Fruit fly (Drosophila melanogaster) whole organism, embryonic: Measurements from ENCODE around the gene CG42268.

ENCODE experiments used
- Adf1 ChIP-seq: fragments of 200-800 bp; sonication (Bioruptor generic); IDR thresholded peaks from 2 replicates; pipeline ENCODE4 v1.3.6; 2022; ENCODE audit warnings: missing biosample characterization, missing genetic modification characterization
- CG12659 ChIP-seq: fragments of 200-800 bp; sonication (Bioruptor generic); optimal IDR thresholded peaks from 3 replicates; lab custom pipeline; 2017; ENCODE audit warnings: mild to moderate bottlenecking, missing biosample characterization, missing genetic modification reagents, missing genetic modification characterization
- CG14860 ChIP-seq: fragments of 200-800 bp; sonication (Bioruptor generic); IDR thresholded peaks from 3 replicates; pipeline ENCODE4 v1.3.6; 2022; ENCODE audit warnings: missing biosample characterization, missing genetic modification characterization; ENCODE audit not compliant: partially characterized antibody
- CG14965 ChIP-seq: fragments of 200-800 bp; sonication (Bioruptor generic); optimal IDR thresholded peaks from 2 replicates; lab custom pipeline; 2016; ENCODE audit warnings: missing biosample characterization, missing genetic modification characterization, borderline replicate concordance
- CG2120 ChIP-seq: fragments of 200-800 bp; sonication (Bioruptor generic); optimal IDR thresholded peaks from 3 replicates; lab custom pipeline; 2016; ENCODE audit warnings: missing biosample characterization, missing genetic modification characterization
- CG30403 ChIP-seq: fragments of 200-800 bp; sonication (Bioruptor generic); optimal IDR thresholded peaks from 3 replicates; lab custom pipeline; 2016; ENCODE audit warnings: missing biosample characterization, missing genetic modification characterization
- CG33213 ChIP-seq: fragments of 200-800 bp; sonication (Bioruptor generic); optimal IDR thresholded peaks from 3 replicates; lab custom pipeline; 2016; ENCODE audit warnings: missing biosample characterization, missing genetic modification characterization
- CG3407 ChIP-seq: fragments of 200-800 bp; sonication (Bioruptor generic); optimal IDR thresholded peaks from 2 replicates; lab custom pipeline; 2018; ENCODE audit warnings: missing biosample characterization, mild to moderate bottlenecking, missing genetic modification characterization
- CG34376 ChIP-seq: fragments of 200-800 bp; sonication (Bioruptor generic); optimal IDR thresholded peaks from 2 replicates; lab custom pipeline; 2018; ENCODE audit warnings: missing biosample characterization, mild to moderate bottlenecking, missing genetic modification characterization
- CG3995 ChIP-seq: fragments of 200-800 bp; sonication (Bioruptor generic); optimal IDR thresholded peaks from 3 replicates; lab custom pipeline; 2016; ENCODE audit warnings: missing biosample characterization, missing genetic modification characterization
- CG4617 ChIP-seq: fragments of 200-800 bp; sonication (Bioruptor generic); optimal IDR thresholded peaks from 3 replicates; lab custom pipeline; 2016; ENCODE audit warnings: missing biosample characterization, missing genetic modification characterization, borderline replicate concordance
- CG4854 ChIP-seq: fragments of 200-800 bp; sonication (Bioruptor generic); optimal IDR thresholded peaks from 2 replicates; lab custom pipeline; 2016; ENCODE audit warnings: missing biosample characterization, missing genetic modification characterization, inconsistent platforms
- CG6689 ChIP-seq: fragments of 200-800 bp; sonication (Bioruptor generic); IDR thresholded peaks from 2 replicates; pipeline ENCODE4 v1.3.6; 2022; ENCODE audit warnings: missing biosample characterization, missing genetic modification characterization
- CG6854 ChIP-seq: fragments of 200-800 bp; sonication (Bioruptor generic); optimal IDR thresholded peaks from 3 replicates; lab custom pipeline; 2017; ENCODE audit warnings: missing biosample characterization, mild to moderate bottlenecking, missing genetic modification characterization
- CG7372 ChIP-seq: fragments of 200-800 bp; sonication (Bioruptor generic); IDR thresholded peaks from 2 replicates; pipeline ENCODE4 v1.3.6; 2022; ENCODE audit warnings: missing biosample characterization, missing genetic modification characterization
- CG7786 ChIP-seq: fragments of 200-800 bp; sonication (Bioruptor generic); optimal IDR thresholded peaks from 2 replicates; lab custom pipeline; 2016; ENCODE audit warnings: missing biosample characterization, missing genetic modification characterization
- CG7987 ChIP-seq: fragments of 200-800 bp; sonication (Bioruptor generic); optimal IDR thresholded peaks from 2 replicates; lab custom pipeline; 2018; ENCODE audit warnings: missing biosample characterization, mild to moderate bottlenecking, missing genetic modification characterization, moderate library complexity
- CG9437 ChIP-seq: fragments of 200-800 bp; sonication (Bioruptor generic); optimal IDR thresholded peaks from 2 replicates; lab custom pipeline; 2018; ENCODE audit warnings: missing biosample characterization, mild to moderate bottlenecking, missing genetic modification characterization
- CG9797 ChIP-seq: fragments of 200-800 bp; sonication (Bioruptor generic); optimal IDR thresholded peaks from 3 replicates; lab custom pipeline; 2018; ENCODE audit warnings: missing biosample characterization, mild to moderate bottlenecking, missing genetic modification characterization
- Dad ChIP-seq: fragments of 200-800 bp; sonication (Bioruptor generic); optimal IDR thresholded peaks from 3 replicates; lab custom pipeline; 2016; ENCODE audit warnings: missing biosample characterization, missing genetic modification characterization
- Dbx ChIP-seq: fragments of 200-800 bp; sonication (Bioruptor generic); IDR thresholded peaks from 3 replicates; pipeline ENCODE4 v1.3.6; 2022; ENCODE audit warnings: missing biosample characterization, missing genetic modification characterization
- Dref ChIP-seq: fragments of 200-800 bp; sonication (Bioruptor generic); IDR thresholded peaks from 2 replicates; pipeline ENCODE4 v1.3.6; 2022; ENCODE audit warnings: missing biosample characterization, missing genetic modification characterization
- Ets97D ChIP-seq: fragments of 200-800 bp; sonication (Bioruptor generic); optimal IDR thresholded peaks from 3 replicates; lab custom pipeline; 2016; ENCODE audit warnings: missing biosample characterization, missing genetic modification characterization
- GATAe ChIP-seq: fragments of 200-800 bp; sonication (Bioruptor generic); conservative IDR thresholded peaks from 2 replicates; pipeline ENCODE4 v1.3.6; 2022; ENCODE audit warnings: missing biosample characterization, missing genetic modification characterization
- HLH4C ChIP-seq: fragments of 200-800 bp; sonication (Bioruptor generic); IDR thresholded peaks from 3 replicates; pipeline ENCODE4 v1.3.6; 2022; ENCODE audit warnings: missing biosample characterization, missing genetic modification characterization; ENCODE audit not compliant: partially characterized antibody
- Hey ChIP-seq: fragments of 200-800 bp; sonication (Bioruptor generic); optimal IDR thresholded peaks from 3 replicates; lab custom pipeline; 2018; ENCODE audit warnings: missing biosample characterization, mild to moderate bottlenecking, missing genetic modification characterization
- HmgZ ChIP-seq: fragments of 200-800 bp; sonication (Bioruptor generic); optimal IDR thresholded peaks from 2 replicates; lab custom pipeline; 2018; ENCODE audit warnings: missing biosample characterization, mild to moderate bottlenecking, missing genetic modification characterization
- Hr39 ChIP-seq: fragments of >200 bp; optimal IDR thresholded peaks from 2 replicates; lab custom pipeline; 2017
- NFAT ChIP-seq: fragments of 200-800 bp; sonication (Bioruptor generic); IDR thresholded peaks from 2 replicates; pipeline ENCODE4 v1.3.6; 2022; ENCODE audit warnings: missing biosample characterization, missing genetic modification characterization
- PHDP ChIP-seq: fragments of 200-800 bp; sonication (Bioruptor generic); optimal IDR thresholded peaks from 3 replicates; lab custom pipeline; 2018; ENCODE audit warnings: missing biosample characterization, mild to moderate bottlenecking, missing genetic modification characterization, moderate library complexity
- Poxn ChIP-seq: fragments of 200-800 bp; sonication (Bioruptor generic); IDR thresholded peaks from 2 replicates; pipeline ENCODE4 v1.3.6; 2022; ENCODE audit warnings: missing biosample characterization, missing genetic modification characterization
- Xbp1 ChIP-seq: fragments of 200-800 bp; sonication (Bioruptor generic); optimal IDR thresholded peaks from 3 replicates; lab custom pipeline; 2016; ENCODE audit warnings: missing biosample characterization, mild to moderate bottlenecking, missing genetic modification characterization
- ap ChIP-seq: fragments of 200-800 bp; sonication (Bioruptor generic); IDR thresholded peaks from 2 replicates; pipeline ENCODE4 v1.3.6; 2022; ENCODE audit warnings: missing biosample characterization, missing genetic modification characterization
- bbx ChIP-seq: fragments of 200-800 bp; sonication (Bioruptor generic); IDR thresholded peaks from 2 replicates; pipeline ENCODE4 v1.3.6; 2022; ENCODE audit warnings: missing biosample characterization, missing genetic modification characterization; ENCODE audit not compliant: partially characterized antibody
- chinmo ChIP-seq: fragments of 200-800 bp; sonication (Bioruptor generic); IDR thresholded peaks from 4 replicates; pipeline ENCODE4 v1.3.6; 2022; ENCODE audit warnings: missing biosample characterization, missing genetic modification characterization; ENCODE audit not compliant: partially characterized antibody
- crol ChIP-seq: fragments of 200-800 bp; sonication (Bioruptor generic); IDR thresholded peaks from 2 replicates; pipeline ENCODE4 v1.3.6; 2022; ENCODE audit warnings: missing biosample characterization, missing genetic modification characterization
- dm ChIP-seq: fragments of 200-800 bp; sonication (Bioruptor generic); optimal IDR thresholded peaks from 3 replicates; lab custom pipeline; 2016; ENCODE audit warnings: missing biosample characterization, missing genetic modification characterization
- dmrt99B ChIP-seq: fragments of 200-800 bp; sonication (Bioruptor generic); optimal IDR thresholded peaks from 2 replicates; lab custom pipeline; 2018; ENCODE audit warnings: missing biosample characterization, mild to moderate bottlenecking, missing genetic modification characterization, moderate library complexity
- hb ChIP-seq: fragments of 200-800 bp; sonication (Bioruptor generic); IDR thresholded peaks from 3 replicates; pipeline ENCODE4 v1.3.6; 2022; ENCODE audit warnings: missing biosample characterization, missing genetic modification characterization; ENCODE audit not compliant: partially characterized antibody
- insv ChIP-seq, 2 experiments: fragments of 200-800 bp; sonication (Bioruptor generic); optimal IDR thresholded peaks; 3 replicates each; lab custom pipeline; 2016 to 2018; ENCODE audit warnings: missing biosample characterization in 2 of 2, missing genetic modification characterization in 2 of 2
- inv ChIP-seq: fragments of 200-800 bp; sonication (Bioruptor generic); IDR thresholded peaks from 2 replicates; pipeline ENCODE4 v1.3.6; 2022; ENCODE audit warnings: missing biosample characterization, missing genetic modification characterization; ENCODE audit not compliant: partially characterized antibody
- mam ChIP-seq: fragments of 200-800 bp; sonication (Bioruptor generic); optimal IDR thresholded peaks from 3 replicates; lab custom pipeline; 2016; ENCODE audit warnings: missing biosample characterization, missing genetic modification characterization
- nerfin-2 ChIP-seq: fragments of 200-800 bp; sonication (Bioruptor generic); IDR thresholded peaks from 2 replicates; pipeline ENCODE4 v1.3.6; 2022; ENCODE audit warnings: missing biosample characterization, missing genetic modification characterization; ENCODE audit not compliant: partially characterized antibody
- row ChIP-seq: fragments of 200-800 bp; sonication (Bioruptor generic); IDR thresholded peaks from 3 replicates; pipeline ENCODE4 v1.3.6; 2022; ENCODE audit warnings: missing biosample characterization, missing genetic modification characterization
- shn ChIP-seq: fragments of 200-800 bp; sonication (Bioruptor generic); optimal IDR thresholded peaks from 3 replicates; lab custom pipeline; 2016; ENCODE audit warnings: missing biosample characterization, missing genetic modification characterization
- sna ChIP-seq: fragments of 200-800 bp; sonication (Bioruptor generic); IDR thresholded peaks from 2 replicates; pipeline ENCODE4 v1.3.6; 2022; ENCODE audit warnings: missing biosample characterization, missing genetic modification characterization; ENCODE audit not compliant: partially characterized antibody
- so ChIP-seq: fragments of 200-800 bp; sonication (Bioruptor generic); IDR thresholded peaks from 3 replicates; pipeline ENCODE4 v1.3.6; 2022; ENCODE audit warnings: missing biosample characterization, missing genetic modification characterization
- sug ChIP-seq: fragments of 200-800 bp; optimal IDR thresholded peaks from 2 replicates; lab custom pipeline; 2019; ENCODE audit warnings: missing biosample characterization, mild to moderate bottlenecking, missing genetic modification characterization, moderate library complexity
- unc-4 ChIP-seq: fragments of 200-800 bp; sonication (Bioruptor generic); IDR thresholded peaks from 2 replicates; pipeline ENCODE4 v1.3.6; 2022; ENCODE audit warnings: missing biosample characterization, missing genetic modification characterization; ENCODE audit not compliant: partially characterized antibody
- vnd ChIP-seq: fragments of 200-800 bp; sonication (Bioruptor generic); IDR thresholded peaks from 3 replicates; pipeline ENCODE4 v1.3.6; 2022; ENCODE audit warnings: missing biosample characterization, missing genetic modification characterization; ENCODE audit not compliant: partially characterized antibody

The CG42268 gene

dm6 chr3L:9698193-9698642 is 62.0 kb downstream of the CG42268 start, which contains the start of gene Ubc4:
TSS of gene Ubc4 (plus strand) at chr3L:9698336.
- TF ChIP-seq CG14965 (no peak), dm (GFP tag; lab: Kevin White, UChicago) (peak; percentile 36), Dad (GFP tag; lab: Kevin White, UChicago) (peak; percentile 2), CG3995 (GFP tag; lab: Kevin White, UChicago) (no peak), CG30403 (GFP tag; lab: Kevin White, UChicago) (no peak), CG6854 (GFP tag; lab: Kevin White, UChicago) (no peak), CG14860 (peak; percentile 70), CG33213 (GFP tag; lab: Kevin White, UChicago) (peak; percentile 4), CG34376 (GFP tag; lab: Kevin White, UChicago) (peak; percentile 3), HmgZ (peak; percentile 55), CG4854 (no peak), CG4617 (GFP tag; lab: Kevin White, UChicago) (peak; percentile 81), PHDP (peak; percentile 7), chinmo (GFP tag; lab: Robert Waterston, UW) (peak; percentile 66; the same call in 3 of the 4 replicates), Xbp1 (GFP tag; lab: Kevin White, UChicago) (peak; percentile 5), hb (GFP tag; lab: Robert Waterston, UW) (peak; percentile 76), CG9797 (GFP tag; lab: Kevin White, UChicago) (peak; percentile 69), inv (peak; percentile 80), dmrt99B (no peak), bbx (GFP tag; lab: Robert Waterston, UW) (peak; percentile 89), so (GFP tag; lab: Robert Waterston, UW) (no peak), crol (GFP tag; lab: Robert Waterston, UW) (peak; percentile 62), Hr39 (lab: Kevin White, UChicago) (no peak), Adf1 (GFP tag; lab: Robert Waterston, UW) (peak; percentile 25; the same call in 1 of the 2 replicates), Poxn (no peak), CG7987 (GFP tag; lab: Kevin White, UChicago) (peak; percentile 3), sna (peak; percentile 88), CG7372 (GFP tag; lab: Robert Waterston, UW) (no peak), unc-4 (GFP tag; lab: Robert Waterston, UW) (peak; percentile 90), CG9437 (GFP tag; lab: Kevin White, UChicago) (no peak), CG2120 (GFP tag; lab: Kevin White, UChicago) (peak; percentile 51), vnd (peak; percentile 71), ap (GFP tag; lab: Robert Waterston, UW) (no peak), Dbx (GFP tag; lab: Robert Waterston, UW) (peak; percentile 10; the same call in 1 of the 3 replicates), shn (GFP tag; lab: Kevin White, UChicago) (peak; percentile 5), CG12659 (GFP tag; lab: Kevin White, UChicago) (peak; percentile 57), CG6689 (0 out of 2 replicates have a peak, but pooled peaks have one; percentile 8), Dref (GFP tag; lab: Robert Waterston, UW) (peak; percentile 93), Ets97D (peak; percentile 54), insv (GFP tag; optimal IDR thresholded peaks at IDR 0.05; lab: Kevin White, UChicago) (no peak), mam (peak; percentile 26), GATAe (GFP tag; lab: Robert Waterston, UW) (no peak), CG7786 (GFP tag; lab: Kevin White, UChicago) (no peak), nerfin-2 (GFP tag; lab: Robert Waterston, UW) (peak; percentile 56), HLH4C (peak; percentile 81), Hey (tag; lab: Kevin White, UChicago) (no peak), NFAT (GFP tag; lab: Robert Waterston, UW) (peak; percentile 62; the same call in 1 of the 2 replicates), sug (tag; lab: Kevin White, UChicago) (peak; percentile 78), CG3407 (no peak), row (GFP tag; lab: Robert Waterston, UW) (peak; percentile 66)
